Fruit fly (Drosophila melanogaster): ENCODE data around the gene CG31917.

The CG31917 gene

dm6 chr2L:4976988-4977551 is 33.6 kb downstream of the CG31917 start, which contains the start of the genes Gmd and CG3792 (continued):
- peak; percentile 96 for TF ChIP-seq CG4404 (GFP tag; IDR thresholded peaks at IDR 0.05)
- TF ChIP-seq CG3995 (GFP tag; optimal IDR thresholded peaks at IDR 0.05), result peak; percentile 85
- no peak for TF ChIP-seq CG8281 (tag; optimal IDR thresholded peaks at IDR 0.05)
- TF ChIP-seq fd102C (GFP tag; optimal IDR thresholded peaks at IDR 0.05), result peak; percentile 42
- TF ChIP-seq CG17328 (GFP tag; IDR thresholded peaks at IDR 0.05), result peak; percentile 97
- peak; percentile 82 for TF ChIP-seq CG12236 (GFP tag; optimal IDR thresholded peaks at IDR 0.05)
- peak; percentile 90 for TF ChIP-seq CG7357 (GFP tag; IDR thresholded peaks at IDR 0.05)
- TF ChIP-seq zfh2 (GFP tag; optimal IDR thresholded peaks at IDR 0.05), result peak; percentile 89
- peak; percentile 96 for TF ChIP-seq Meics (GFP tag; optimal IDR thresholded peaks at IDR 0.05)
- TF ChIP-seq Mes4 (GFP tag; optimal IDR thresholded peaks at IDR 0.05), result peak; percentile 87
- peak; percentile 97 for TF ChIP-seq CG2712 (tag; optimal IDR thresholded peaks at IDR 0.05)
- TF ChIP-seq Dip2 (GFP tag; IDR thresholded peaks at IDR 0.05), result peak; percentile 59; the same call in 1 of the 2 replicates
- peak; percentile 93 for TF ChIP-seq ci (GFP tag; IDR thresholded peaks at IDR 0.05)
- peak; percentile 96 for TF ChIP-seq CG9727 (GFP tag; optimal IDR thresholded peaks at IDR 0.05)
- peak; percentile 92 for TF ChIP-seq cas (GFP tag; IDR thresholded peaks at IDR 0.05)
- TF ChIP-seq bcd (GFP tag; optimal IDR thresholded peaks at IDR 0.05), result peak; percentile 94
- TF ChIP-seq caup (GFP tag; optimal IDR thresholded peaks at IDR 0.05; ENCODE audit: severe bottlenecking), result peak; percentile 90
- TF ChIP-seq dm (GFP tag; optimal IDR thresholded peaks at IDR 0.05), result peak; percentile 83
- peak; percentile 95 for TF ChIP-seq CG4707 (GFP tag; optimal IDR thresholded peaks at IDR 0.05)
- TF ChIP-seq CG13775 (GFP tag; optimal IDR thresholded peaks at IDR 0.05), result peak; percentile 96
- peak; percentile 95 for TF ChIP-seq CG12942 (GFP tag; optimal IDR thresholded peaks at IDR 0.05)
- peak; percentile 85 for TF ChIP-seq disco-r (GFP tag; optimal IDR thresholded peaks at IDR 0.05)
- peak; percentile 69 for TF ChIP-seq TFAM (GFP tag; optimal IDR thresholded peaks at IDR 0.05)
- TF ChIP-seq CG7372 (GFP tag; IDR thresholded peaks at IDR 0.05), result peak; percentile 96
- peak; percentile 96 for TF ChIP-seq Atf-2 (GFP tag; optimal IDR thresholded peaks at IDR 0.05)
- TF ChIP-seq ATbp (GFP tag; optimal IDR thresholded peaks at IDR 0.05), result no peak
- peak; percentile 94 for TF ChIP-seq CG11085 (GFP tag; IDR thresholded peaks at IDR 0.05)
- no peak for TF ChIP-seq cg (GFP tag; optimal IDR thresholded peaks at IDR 0.05)
- TF ChIP-seq maf-S (GFP tag; optimal IDR thresholded peaks at IDR 0.05), result peak; percentile 95
- TF ChIP-seq ac (GFP tag; optimal IDR thresholded peaks at IDR 0.05), result peak; percentile 73
- TF ChIP-seq ems (GFP tag; optimal IDR thresholded peaks at IDR 0.05), result peak; percentile 91
- TF ChIP-seq tx (GFP tag; optimal IDR thresholded peaks at IDR 0.05), result peak; percentile 94
- TF ChIP-seq CG11456 (GFP tag; IDR thresholded peaks at IDR 0.05), result peak; percentile 96
- peak; percentile 93 for TF ChIP-seq gsb-n (tag; optimal IDR thresholded peaks at IDR 0.05)
- peak; percentile 77 for TF ChIP-seq Sry-δ (GFP tag; optimal IDR thresholded peaks at IDR 0.05)
- peak; percentile 69 for TF ChIP-seq psq (GFP tag; optimal IDR thresholded peaks at IDR 0.05)
- peak; percentile 93 for TF ChIP-seq CG5245 (GFP tag; optimal IDR thresholded peaks at IDR 0.05)
- no peak for TF ChIP-seq Hr39 (optimal IDR thresholded peaks at IDR 0.05)
- TF ChIP-seq pfk (GFP tag; optimal IDR thresholded peaks at IDR 0.05), result peak; percentile 56
- peak; percentile 93 for TF ChIP-seq nerfin-1 (tag; optimal IDR thresholded peaks at IDR 0.05)
- no peak for TF ChIP-seq CG5180 (GFP tag; optimal IDR thresholded peaks at IDR 0.05)
- peak; percentile 81 for TF ChIP-seq bbx (GFP tag; IDR thresholded peaks at IDR 0.05; ENCODE audit: partially characterized antibody)
- TF ChIP-seq CG4854 (GFP tag; optimal IDR thresholded peaks at IDR 0.05), result peak; percentile 95
- peak; percentile 91 for TF ChIP-seq Dek (tag; optimal IDR thresholded peaks at IDR 0.05)
- TF ChIP-seq CG11504 (tag; optimal IDR thresholded peaks at IDR 0.05), result peak; percentile 94
- peak; percentile 64 for TF ChIP-seq CG17912 (GFP tag; optimal IDR thresholded peaks at IDR 0.05)
- TF ChIP-seq ttk (GFP tag; IDR thresholded peaks at IDR 0.05), result peak; percentile 92
- peak; percentile 77 for TF ChIP-seq CrebB (tag; optimal IDR thresholded peaks at IDR 0.05)
- no peak for TF ChIP-seq scrt (GFP tag; optimal IDR thresholded peaks at IDR 0.05)
- peak; percentile 88 for TF ChIP-seq CG2875 (GFP tag; optimal IDR thresholded peaks at IDR 0.05)
- peak; percentile 91 for TF ChIP-seq sqz (GFP tag; optimal IDR thresholded peaks at IDR 0.05)

All from whole organism, embryonic.